Worm (Caenorhabditis elegans) whole organism, early embryonic: ENCODE measurements around the gene B0244.10.

ENCODE experiments used
- B0310.2 ChIP-seq: sonication (generic microtip); optimal IDR thresholded peaks from 2 replicates; lab custom pipeline; 2016; ENCODE audit warnings: mild to moderate bottlenecking, missing genetic modification characterization, missing compliant biosample characterization
- ama-1 ChIP-seq: fragments of 150-350 bp; optimal IDR thresholded peaks from 2 replicates; lab custom pipeline; 2014
- ceh-36 ChIP-seq: sonication (generic microtip); optimal IDR thresholded peaks from 2 replicates; lab custom pipeline; 2016; ENCODE audit warnings: missing genetic modification characterization, inconsistent platforms, missing compliant biosample characterization
- ets-7 ChIP-seq: sonication (generic microtip); optimal IDR thresholded peaks from 2 replicates; lab custom pipeline; 2016; ENCODE audit warnings: missing genotype, missing genetic modification characterization, missing compliant biosample characterization
- flt-1 ChIP-seq: fragments of 200-800 bp; sonication (Bioruptor generic); IDR thresholded peaks from 2 replicates; pipeline ENCODE4 v1.3.6; 2022; ENCODE audit warnings: missing genetic modification characterization, missing compliant biosample characterization
- hmbx-1 ChIP-seq: sonication (generic microtip); optimal IDR thresholded peaks from 2 replicates; lab custom pipeline; 2016; ENCODE audit warnings: mild to moderate bottlenecking, missing genetic modification characterization, missing compliant biosample characterization
- hmg-4 ChIP-seq: fragments of 200-800 bp; sonication (Bioruptor generic); optimal IDR thresholded peaks from 2 replicates; lab custom pipeline; 2018; ENCODE audit warnings: mild to moderate bottlenecking, missing genetic modification characterization, missing compliant biosample characterization
- scrt-1 ChIP-seq: fragments of 200-800 bp; sonication (Bioruptor generic); IDR thresholded peaks from 2 replicates; pipeline ENCODE4 v1.3.6; 2022; ENCODE audit warnings: missing genetic modification characterization, missing compliant biosample characterization
- tbx-11 ChIP-seq: fragments of 200-800 bp; sonication (Bioruptor generic); IDR thresholded peaks from 2 replicates; pipeline ENCODE4 v1.3.6; 2022; ENCODE audit warnings: missing genetic modification characterization, missing compliant biosample characterization
- tra-4 ChIP-seq: sonication (generic microtip); optimal IDR thresholded peaks from 2 replicates; lab custom pipeline; 2017; ENCODE audit warnings: missing genetic modification characterization, missing compliant biosample characterization

DNA sequence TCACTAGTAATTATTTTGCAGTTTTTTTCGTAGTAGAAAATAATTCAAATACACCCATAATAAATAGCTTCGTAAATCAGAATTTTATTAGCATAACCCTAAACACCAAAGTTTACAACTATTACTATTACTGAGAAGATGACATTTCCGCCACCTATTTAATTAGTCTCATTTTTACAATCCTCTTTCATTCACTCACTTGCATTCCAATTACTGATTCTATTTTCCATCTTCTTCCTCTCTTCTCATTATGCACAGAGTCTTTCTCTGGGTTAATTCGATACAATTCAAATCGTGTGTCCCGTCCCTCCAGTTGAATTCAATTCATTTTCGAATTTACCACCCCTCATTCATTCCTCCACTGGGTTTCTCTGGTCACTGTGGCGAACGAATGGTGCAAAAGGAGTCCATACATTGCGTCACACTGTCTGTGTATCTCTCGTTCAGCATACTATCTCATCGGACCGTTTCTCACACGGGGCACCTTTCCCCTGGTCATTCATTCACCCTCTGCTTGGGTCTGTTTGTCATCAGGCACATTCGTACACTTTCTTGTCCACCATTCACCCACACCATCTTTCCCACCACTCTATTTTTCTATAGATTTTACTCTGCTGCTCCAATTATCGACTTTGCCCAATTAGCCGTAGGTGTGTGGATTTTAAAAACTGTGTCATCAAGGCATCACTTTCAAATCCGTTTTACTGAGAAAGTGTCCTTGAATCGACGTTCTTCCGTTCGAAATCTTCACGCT is 14.5 kb upstream of the B0244.10 start:
- TF ChIP-seq B0310.2 (no peak), ama-1 (lab: Kevin White, UChicago) (no peak), tbx-11 (GFP tag; lab: Robert Waterston, UW) (no peak), hmg-4 (GFP tag; lab: Kevin White, UChicago) (peak; percentile 27), flt-1 (GFP tag; lab: Robert Waterston, UW) (no peak), ets-7 (tag; lab: Kevin White, UChicago) (no peak), hmbx-1 (tag; lab: Kevin White, UChicago) (no peak), tra-4 (no peak), ceh-36 (tag; lab: Kevin White, UChicago) (no peak), scrt-1 (GFP tag; lab: Robert Waterston, UW) (0 out of 2 replicates have a peak, but pooled peaks have one; percentile 9)
